Fruit fly (Drosophila melanogaster): ENCODE results near the gene eIF2alpha.

The eIF2alpha gene

DNA sequence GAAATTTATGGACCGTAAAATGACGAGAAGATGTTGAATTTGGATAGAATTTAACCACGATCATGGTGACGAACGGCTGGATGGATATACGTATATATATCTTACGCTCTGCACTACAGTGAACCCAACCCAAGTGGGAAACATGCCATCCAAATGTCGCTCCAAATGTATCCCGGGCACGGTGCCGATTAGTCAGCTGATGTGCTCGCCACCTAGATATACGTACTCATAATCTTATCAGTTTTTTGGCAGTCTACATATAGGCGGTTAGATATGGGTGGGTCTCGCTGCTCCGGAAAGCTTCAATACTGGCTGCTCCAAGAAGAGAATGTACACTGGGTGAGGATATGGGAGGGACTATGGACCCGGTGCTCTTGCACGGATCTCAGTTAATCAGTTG is 40.7 kb downstream of the eIF2alpha start:
- TF ChIP-seq CG10631 (GFP tag; optimal IDR thresholded peaks at IDR 0.05) (no peak), Eip78C (GFP tag) (peak; percentile 46)

DNA sequence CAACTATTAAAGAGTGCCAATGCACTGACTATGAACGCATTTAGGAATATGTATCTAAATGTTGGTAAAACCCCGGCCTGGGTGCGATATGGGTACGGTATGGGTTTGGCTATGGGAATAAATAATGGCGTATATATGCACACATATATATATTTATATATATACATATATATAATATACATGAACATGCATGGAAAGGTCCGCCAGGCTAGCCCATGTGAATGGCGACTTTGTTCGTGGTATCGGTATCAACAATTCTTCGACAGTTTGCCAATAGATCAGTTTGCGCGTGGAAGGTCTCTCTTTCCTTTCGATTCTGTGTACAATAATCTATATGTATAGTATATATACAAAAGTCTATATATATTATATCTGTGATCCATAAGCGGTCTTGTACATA is 41.6 kb downstream of the eIF2alpha start, which contains the start of gene CG4301:
TSS of gene CG4301 (plus strand) at position 301 of the 400 bp plus-strand sequence.
- TF ChIP-seq Hr39 (GFP tag; optimal IDR thresholded peaks at IDR 0.05) = no peak
- TF ChIP-seq Hr4 (GFP tag; optimal IDR thresholded peaks at IDR 0.05) = no peak
- no peak for TF ChIP-seq CG6163 (GFP tag; IDR thresholded peaks at IDR 0.05)
- TF ChIP-seq CG16779 (tag; optimal IDR thresholded peaks at IDR 0.05) = no peak
- TF ChIP-seq CG7368 (GFP tag; optimal IDR thresholded peaks at IDR 0.05) = no peak
- TF ChIP-seq lz (GFP tag; optimal IDR thresholded peaks at IDR 0.05) = no peak
- TF ChIP-seq spab (GFP tag; optimal IDR thresholded peaks at IDR 0.05) = no peak
- no peak for TF ChIP-seq CG1621 (tag; optimal IDR thresholded peaks at IDR 0.05)
- TF ChIP-seq CG15336 (GFP tag; IDR thresholded peaks at IDR 0.05) = no peak

DNA sequence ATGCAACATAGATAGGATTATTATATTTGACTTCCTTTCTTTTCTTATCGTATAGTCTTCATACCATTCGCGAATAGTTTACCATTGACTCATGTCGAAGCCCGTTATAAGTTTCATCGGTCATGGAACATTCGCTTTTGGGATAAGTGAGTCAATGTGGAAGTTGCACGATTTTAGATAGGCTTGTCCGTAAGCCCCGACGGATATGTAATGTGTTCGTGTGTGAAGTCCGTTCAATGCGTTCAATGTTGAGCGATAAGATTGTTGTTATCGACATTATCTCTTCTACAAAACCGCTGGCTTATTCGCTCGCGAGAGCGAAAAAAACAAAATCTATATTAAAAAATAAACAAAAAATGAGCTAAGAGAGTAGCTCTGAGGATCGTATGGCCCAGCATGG is 42.0 kb downstream of the eIF2alpha start, which contains the start of gene CG9981:
TSS of gene CG9981 (minus strand) at position 320 of the 400 bp plus-strand sequence.
- TF ChIP-seq svp (GFP tag) (peak; percentile 53), ss (GFP tag; optimal IDR thresholded peaks at IDR 0.05) (no peak), CG3919 (GFP tag; optimal IDR thresholded peaks at IDR 0.05) (no peak), CG10669 (GFP tag; optimal IDR thresholded peaks at IDR 0.05) (no peak), CG7368 (GFP tag; optimal IDR thresholded peaks at IDR 0.05) (no peak), fd85E (GFP tag; optimal IDR thresholded peaks at IDR 0.05) (no peak), CG6792 (GFP tag; optimal IDR thresholded peaks at IDR 0.05) (no peak), Smox (GFP tag; optimal IDR thresholded peaks at IDR 0.05) (no peak), fkh (GFP tag; optimal IDR thresholded peaks at IDR 0.05) (no peak), CG10631 (GFP tag; optimal IDR thresholded peaks at IDR 0.05) (no peak), Hr39 (GFP tag; optimal IDR thresholded peaks at IDR 0.05) (no peak), CG8119 (GFP tag; IDR thresholded peaks at IDR 0.05) (no peak), Sox102F (GFP tag; optimal IDR thresholded peaks at IDR 0.05) (no peak), OdsH (GFP tag; optimal IDR thresholded peaks at IDR 0.05) (no peak), vri (GFP tag; optimal IDR thresholded peaks at IDR 0.05) (peak; percentile 21), eg (GFP tag; IDR thresholded peaks at IDR 0.05) (no peak)

DNA sequence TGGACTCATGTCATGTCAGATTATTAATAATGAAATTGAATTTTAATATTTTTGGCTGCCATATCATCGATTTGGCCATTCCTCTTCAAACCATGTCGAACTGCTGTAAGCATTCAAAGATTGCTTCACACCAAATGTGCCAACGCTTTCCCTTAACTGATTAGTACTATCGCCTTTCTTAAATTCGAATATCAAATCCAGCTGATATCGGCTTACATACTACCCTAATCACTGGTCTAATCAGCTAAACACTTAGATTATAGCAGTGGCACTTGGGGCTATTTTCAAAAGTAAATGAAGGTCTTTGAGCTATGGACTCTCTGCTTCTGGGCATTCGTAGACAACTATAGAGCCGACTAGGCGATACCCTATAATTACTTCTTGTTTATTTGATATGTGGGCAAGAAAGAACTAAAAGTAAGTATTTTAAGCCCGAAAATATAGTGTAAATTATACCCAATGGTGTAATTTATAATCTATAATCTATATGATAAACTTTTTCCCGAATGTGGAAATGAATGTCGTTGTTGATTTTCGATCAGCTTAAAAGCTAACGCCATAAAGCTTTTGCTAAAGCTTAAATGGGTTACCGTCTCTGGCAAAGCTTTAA is 42.9 kb downstream of the eIF2alpha start:
- peak; percentile 68 for TF ChIP-seq CG6792 (GFP tag; optimal IDR thresholded peaks at IDR 0.05)
- peak; percentile 48 for TF ChIP-seq cyc (GFP tag; optimal IDR thresholded peaks at IDR 0.05)
- TF ChIP-seq CG9139 (GFP tag; optimal IDR thresholded peaks at IDR 0.05) = no peak
- no peak for TF ChIP-seq Smox (GFP tag; optimal IDR thresholded peaks at IDR 0.05)
- peak; percentile 79 for TF ChIP-seq CG32006 (GFP tag; optimal IDR thresholded peaks at IDR 0.05)
- no peak for TF ChIP-seq spab (GFP tag; optimal IDR thresholded peaks at IDR 0.05)
- no peak for TF ChIP-seq fd59A (GFP tag; optimal IDR thresholded peaks at IDR 0.05)
- TF ChIP-seq eg (GFP tag; IDR thresholded peaks at IDR 0.05) = peak; percentile 89
- TF ChIP-seq Eip78C (GFP tag) = peak; percentile 92
- no peak for TF ChIP-seq CG3032 (tag; optimal IDR thresholded peaks at IDR 0.05)
- TF ChIP-seq Hr38 (GFP tag; optimal IDR thresholded peaks at IDR 0.05) = no peak
- no peak for TF ChIP-seq CG6808 (GFP tag; optimal IDR thresholded peaks at IDR 0.05)
- peak; percentile 62 for TF ChIP-seq Lpt (GFP tag; optimal IDR thresholded peaks at IDR 0.05)
- TF ChIP-seq Gug (GFP tag; IDR thresholded peaks at IDR 0.05) = peak; percentile 75
- peak; percentile 31 for TF ChIP-seq CG8319 (GFP tag; optimal IDR thresholded peaks at IDR 0.05)
- no peak for TF ChIP-seq CG1621 (tag; optimal IDR thresholded peaks at IDR 0.05)
- TF ChIP-seq Ets96B (tag; optimal IDR thresholded peaks at IDR 0.05) = peak; percentile 63
- peak; percentile 66 for TF ChIP-seq CG8632 (GFP tag; optimal IDR thresholded peaks at IDR 0.05)
- TF ChIP-seq CG15336 (GFP tag; IDR thresholded peaks at IDR 0.05) = peak; percentile 90
- TF ChIP-seq lz (GFP tag; optimal IDR thresholded peaks at IDR 0.05) = no peak
- TF ChIP-seq CG8119 (GFP tag; IDR thresholded peaks at IDR 0.05) = peak; percentile 84
- no peak for TF ChIP-seq Hr39 (GFP tag; optimal IDR thresholded peaks at IDR 0.05)
- TF ChIP-seq svp (GFP tag) = peak; percentile 86
- peak; percentile 35 for TF ChIP-seq Sox15 (GFP tag; optimal IDR thresholded peaks at IDR 0.05)
- TF ChIP-seq Ets21C (GFP tag; optimal IDR thresholded peaks at IDR 0.05) = peak; percentile 24
- peak; percentile 18 for TF ChIP-seq CG11902 (GFP tag; optimal IDR thresholded peaks at IDR 0.05)
- TF ChIP-seq Met (GFP tag; optimal IDR thresholded peaks at IDR 0.05) = no peak
- peak; percentile 49 for TF ChIP-seq Sox102F (GFP tag; optimal IDR thresholded peaks at IDR 0.05)
- TF ChIP-seq dsx (GFP tag; optimal IDR thresholded peaks at IDR 0.05; ENCODE audit: poor library complexity, severe bottlenecking) = no peak
- peak; percentile 83 for TF ChIP-seq Hr4 (GFP tag; optimal IDR thresholded peaks at IDR 0.05)
- no peak for TF ChIP-seq achi (GFP tag; optimal IDR thresholded peaks at IDR 0.05)
- TF ChIP-seq CG10669 (GFP tag; optimal IDR thresholded peaks at IDR 0.05) = no peak
- TF ChIP-seq ss (GFP tag; optimal IDR thresholded peaks at IDR 0.05) = no peak
- TF ChIP-seq CG4318 (GFP tag; optimal IDR thresholded peaks at IDR 0.05) = peak; percentile 38

Measured in whole organism, prepupa.